Fruit fly (Drosophila melanogaster): Measurements from ENCODE around the gene Bhmt.

DNA sequence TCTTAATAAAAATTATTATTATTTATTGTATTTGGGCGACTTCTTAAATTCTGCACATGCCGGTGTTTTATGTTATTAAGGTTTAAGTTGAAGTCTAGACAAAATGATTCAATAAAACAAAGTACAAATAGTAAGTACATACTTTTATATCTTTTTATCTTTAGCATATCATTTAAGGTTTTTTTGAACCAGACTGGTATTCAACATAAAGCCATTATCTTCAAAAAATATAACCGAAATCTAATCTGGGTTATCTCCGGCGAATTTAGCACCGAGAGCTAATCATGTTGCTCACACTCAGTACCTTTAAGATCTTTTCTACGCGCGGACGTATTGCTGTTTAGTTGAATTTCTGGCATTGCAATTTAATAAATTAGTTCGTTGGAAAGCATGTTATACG lies 40.0 kb upstream of the Bhmt start, which contains the start of gene CG31792:
- TF ChIP-seq fd59A (GFP tag; optimal IDR thresholded peaks at IDR 0.05) (no peak), CG6276 (GFP tag; optimal IDR thresholded peaks at IDR 0.05) (no peak), CG15336 (GFP tag; IDR thresholded peaks at IDR 0.05) (no peak), CG8632 (GFP tag; optimal IDR thresholded peaks at IDR 0.05) (no peak), Sox102F (GFP tag; optimal IDR thresholded peaks at IDR 0.05) (no peak), Eip93F (GFP tag; optimal IDR thresholded peaks at IDR 0.05) (no peak), CG10669 (GFP tag; optimal IDR thresholded peaks at IDR 0.05) (no peak), lz (GFP tag; optimal IDR thresholded peaks at IDR 0.05) (no peak), Hr39 (GFP tag; optimal IDR thresholded peaks at IDR 0.05) (no peak), CG31627 (GFP tag; optimal IDR thresholded peaks at IDR 0.05) (no peak), pdm3 (GFP tag; optimal IDR thresholded peaks at IDR 0.05) (no peak), OdsH (GFP tag; optimal IDR thresholded peaks at IDR 0.05) (no peak), CG11294 (GFP tag; IDR thresholded peaks at IDR 0.05) (no peak)
